Worm (Caenorhabditis elegans): ENCODE measurements around the gene nlp-7.

The nlp-7 gene

DNA sequence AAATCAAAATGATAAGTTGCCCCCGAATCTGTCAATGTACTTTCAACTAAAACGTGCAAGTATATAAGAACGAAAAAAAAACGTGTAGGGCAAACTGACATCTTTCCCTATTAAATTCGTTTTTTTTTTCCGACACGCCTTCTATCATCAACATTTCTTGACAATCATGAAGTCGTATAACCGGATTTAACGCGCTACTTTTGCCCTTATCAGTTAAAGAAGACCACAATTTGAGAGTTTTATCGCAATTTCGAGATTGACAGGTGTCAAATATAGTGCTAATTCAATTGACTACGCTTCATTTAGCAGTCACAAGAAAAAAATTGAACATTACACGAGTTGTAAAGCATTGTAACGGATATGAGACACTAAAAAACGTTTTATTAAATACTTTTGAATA, 25.8 kb upstream of the nlp-7 start:
- TF ChIP-seq lim-7 (GFP tag; IDR thresholded peaks at IDR 0.05) (no peak), nhr-28 (tag; optimal IDR thresholded peaks at IDR 0.05) (peak; percentile 89), hlh-11 (tag; optimal IDR thresholded peaks at IDR 0.05) (peak; percentile 83), mxl-3 (GFP tag; optimal IDR thresholded peaks at IDR 0.05) (peak; percentile 60), F49E8.2 (tag; optimal IDR thresholded peaks at IDR 0.05; ENCODE audit: borderline replicate concordance) (no peak), lin-38 (GFP tag; IDR thresholded peaks at IDR 0.05) (no peak), unc-39 (tag; optimal IDR thresholded peaks at IDR 0.05) (no peak), pqm-1 (tag; optimal IDR thresholded peaks at IDR 0.05) (peak; percentile 85), ceh-44 (GFP tag; IDR thresholded peaks at IDR 0.05) (no peak), ces-1 (GFP tag; optimal IDR thresholded peaks at IDR 0.05) (no peak), lin-1 (GFP tag; IDR thresholded peaks at IDR 0.05) (peak; percentile 89), dmd-6 (GFP tag; IDR thresholded peaks at IDR 0.05) (peak; percentile 96), mdl-1 (tag; optimal IDR thresholded peaks at IDR 0.05) (peak in 1 of 2 experiments; percentile 54), ceh-20 (GFP tag; IDR thresholded peaks at IDR 0.05) (peak; percentile 63; the same call in 1 of the 2 replicates), T20F7.1 (GFP tag; optimal IDR thresholded peaks at IDR 0.05) (peak; percentile 26), daf-16 (GFP tag; optimal IDR thresholded peaks at IDR 0.05) (peak in 1 of 2 experiments; percentile 50), daf-16 (tag; optimal IDR thresholded peaks at IDR 0.05) (peak; percentile 62), lin-13 (GFP tag; optimal IDR thresholded peaks at IDR 0.05) (no peak), dpl-1 (GFP tag; optimal IDR thresholded peaks at IDR 0.05) (no peak), php-3 (GFP tag; IDR thresholded peaks at IDR 0.05) (peak; percentile 95), nhr-111 (GFP tag; optimal IDR thresholded peaks at IDR 0.05) (no peak), nhr-102 (tag; optimal IDR thresholded peaks at IDR 0.05) (peak; percentile 22), aly-2 (tag; optimal IDR thresholded peaks at IDR 0.05) (no peak), ZK337.2 (GFP tag; IDR thresholded peaks at IDR 0.05) (no peak), zfp-2 (tag; optimal IDR thresholded peaks at IDR 0.05) (no peak), fkh-10 (GFP tag; optimal IDR thresholded peaks at IDR 0.05) (no peak), ceh-28 (tag; optimal IDR thresholded peaks at IDR 0.05) (no peak), Y105C5A.15 (GFP tag; IDR thresholded peaks at IDR 0.05) (no peak), set-16 (GFP tag; IDR thresholded peaks at IDR 0.05) (no peak), snpc-1.2 (GFP tag; IDR thresholded peaks at IDR 0.05) (no peak), ztf-11 (tag; optimal IDR thresholded peaks at IDR 0.05) (no peak), lsy-2 (tag; optimal IDR thresholded peaks at IDR 0.05) (peak in 1 of 2 experiments; percentile 41), egl-43 (GFP tag; IDR thresholded peaks at IDR 0.05) (no peak), unc-62 (GFP tag; optimal IDR thresholded peaks at IDR 0.05 in 1 of 2) (peak; percentile 80 to 81), unc-62 (tag; optimal IDR thresholded peaks at IDR 0.05) (no peak), mep-1 (tag; optimal IDR thresholded peaks at IDR 0.05) (no peak), F37D6.2 (tag; optimal IDR thresholded peaks at IDR 0.05) (no peak), daf-12 (tag; optimal IDR thresholded peaks at IDR 0.05) (no peak), nhr-76 (tag; optimal IDR thresholded peaks at IDR 0.05) (no peak), hmg-1.1 (GFP tag; IDR thresholded peaks at IDR 0.05) (no peak), hlh-30 (tag; optimal IDR thresholded peaks at IDR 0.05; ENCODE audit: insufficient read depth) (peak; percentile 38), zfp-3 (GFP tag; conservative IDR thresholded peaks at IDR 0.05) (no peak), F10B5.3 (tag; optimal IDR thresholded peaks at IDR 0.05) (no peak), ZK546.5 (tag; optimal IDR thresholded peaks at IDR 0.05) (no peak), nhr-77 (tag; optimal IDR thresholded peaks at IDR 0.05) (peak; percentile 68), daf-19 (GFP tag; conservative IDR thresholded peaks at IDR 0.05) (no peak), egl-27 (tag; optimal IDR thresholded peaks at IDR 0.05) (no peak), D1046.2 (GFP tag; IDR thresholded peaks at IDR 0.05) (no peak), ceh-82 (tag; optimal IDR thresholded peaks at IDR 0.05) (no peak), tra-1 (GFP tag; IDR thresholded peaks at IDR 0.05) (peak; percentile 100), zag-1 (tag; optimal IDR thresholded peaks at IDR 0.05) (no peak), dve-1 (tag; optimal IDR thresholded peaks at IDR 0.05; ENCODE audit: insufficient read depth) (peak; percentile 93)
